Worm (Caenorhabditis elegans) whole organism, L1 larva: ENCODE results near the gene ugt-30.

Experiments used
- C04F5.9 ChIP-seq: sonication (generic microtip); optimal IDR thresholded peaks from 2 replicates; lab custom pipeline; 2016; ENCODE audit warnings: missing genetic modification characterization, missing compliant biosample characterization
- aly-2 ChIP-seq: fragments of 150-350 bp; optimal IDR thresholded peaks from 2 replicates; lab custom pipeline; 2014; ENCODE audit warnings: missing biosample characterization, missing genetic modification characterization
- ama-1 ChIP-seq: fragments of 150-350 bp; optimal IDR thresholded peaks from 2 replicates; lab custom pipeline; 2014
- blmp-1 ChIP-seq: fragments of 150-350 bp; optimal IDR thresholded peaks from 2 replicates; lab custom pipeline; 2014; ENCODE audit warnings: missing biosample characterization, missing genetic modification characterization
- ceh-63 ChIP-seq: fragments of 200-800 bp; sonication (Bioruptor generic); optimal IDR thresholded peaks from 2 replicates; lab custom pipeline; 2018; ENCODE audit warnings: mild to moderate bottlenecking, missing genetic modification characterization, missing compliant biosample characterization
- ceh-82 ChIP-seq, 3 experiments: fragments of 150-350 bp in 1 of 3; sonication (generic microtip) in 2 of 3; optimal IDR thresholded peaks; 2 replicates each; lab custom pipeline; 2014 to 2017; ENCODE audit warnings: missing biosample characterization in 3 of 3, missing genetic modification characterization in 3 of 3
- ceh-88 ChIP-seq: fragments of 200-800 bp; sonication (Bioruptor generic); IDR thresholded peaks from 2 replicates; pipeline ENCODE4 v1.3.6; 2022; ENCODE audit warnings: missing genetic modification characterization, missing compliant biosample characterization
- ces-1 ChIP-seq: fragments of 150-350 bp; optimal IDR thresholded peaks from 2 replicates; lab custom pipeline; 2014; ENCODE audit warnings: missing biosample characterization, missing genetic modification reagents, missing genetic modification characterization
- dsc-1 ChIP-seq: sonication (generic microtip); optimal IDR thresholded peaks from 2 replicates; lab custom pipeline; 2016; ENCODE audit warnings: mild to moderate bottlenecking, missing genetic modification characterization, missing compliant biosample characterization
- efl-1 ChIP-seq, 4 experiments: fragments of 150-350 bp; optimal IDR thresholded peaks in 3 of 4; peaks in 1 of 4; 1 replicate in 1 of 4; 2 replicates in 3 of 4; lab custom pipeline; 2014; ENCODE audit warnings: missing biosample characterization in 2 of 4, missing genetic modification characterization in 2 of 4, missing genetic modification reagents in 2 of 4
- efl-3 ChIP-seq: fragments of 200-800 bp; sonication (Bioruptor generic); optimal IDR thresholded peaks from 2 replicates; lab custom pipeline; 2018; ENCODE audit warnings: mild to moderate bottlenecking, missing genetic modification characterization, missing compliant biosample characterization
- elt-2 ChIP-seq: sonication (generic microtip); optimal IDR thresholded peaks from 2 replicates; lab custom pipeline; 2016; ENCODE audit warnings: missing genetic modification characterization, mild to moderate bottlenecking, inconsistent platforms, missing compliant biosample characterization, missing genetic modification reagents
- elt-3 ChIP-seq, 6 experiments: fragments of 150-350 bp in 1 of 6; sonication (generic microtip); optimal IDR thresholded peaks; 2 replicates each; lab custom pipeline; 2017 to 2018; ENCODE audit warnings: missing biosample characterization in 6 of 6, missing genetic modification characterization in 6 of 6, inconsistent platforms in 1 of 6
- fkh-4 ChIP-seq: sonication (generic microtip); optimal IDR thresholded peaks from 2 replicates; lab custom pipeline; 2016; ENCODE audit warnings: missing compliant biosample characterization, missing genetic modification characterization, borderline replicate concordance
- fkh-8 ChIP-seq: sonication (generic microtip); optimal IDR thresholded peaks from 2 replicates; lab custom pipeline; 2016; ENCODE audit warnings: mild to moderate bottlenecking, missing genetic modification characterization, missing compliant biosample characterization
- fos-1 ChIP-seq: fragments of 150-350 bp; optimal IDR thresholded peaks from 2 replicates; lab custom pipeline; 2014; ENCODE audit warnings: missing biosample characterization, missing genetic modification characterization
- grh-1 ChIP-seq: fragments of 200-800 bp; sonication (Bioruptor generic); IDR thresholded peaks from 2 replicates; pipeline ENCODE4 v1.3.6; 2022; ENCODE audit warnings: missing genetic modification reagents, missing genetic modification characterization, missing compliant biosample characterization
- hpl-2 ChIP-seq: fragments of 150-350 bp; optimal IDR thresholded peaks from 2 replicates; lab custom pipeline; 2014; ENCODE audit warnings: missing biosample characterization, missing genetic modification reagents, missing genetic modification characterization
- irx-1 ChIP-seq: sonication (generic microtip); optimal IDR thresholded peaks from 2 replicates; lab custom pipeline; 2016; ENCODE audit warnings: missing genetic modification characterization, missing compliant biosample characterization
- isw-1 ChIP-seq: fragments of 200-800 bp; sonication (Bioruptor generic); IDR thresholded peaks from 2 replicates; pipeline ENCODE4 v1.3.6; 2022; ENCODE audit warnings: missing genetic modification characterization, missing compliant biosample characterization
- jun-1 ChIP-seq: fragments of 150-350 bp; optimal IDR thresholded peaks from 2 replicates; lab custom pipeline; 2014; ENCODE audit warnings: missing biosample characterization, missing genetic modification reagents, missing genetic modification characterization
- lin-15B ChIP-seq: fragments of 150-350 bp; sonication (generic microtip); optimal IDR thresholded peaks from 3 replicates; lab custom pipeline; 2014; ENCODE audit warnings: missing biosample characterization, missing genetic modification characterization
- lir-3 ChIP-seq: sonication (generic microtip); optimal IDR thresholded peaks from 2 replicates; lab custom pipeline; 2016; ENCODE audit warnings: mild to moderate bottlenecking, missing genetic modification characterization, moderate library complexity, missing compliant biosample characterization; ENCODE audit not compliant: poor library complexity
- lsy-2 ChIP-seq, 2 experiments: fragments of 150-350 bp; optimal IDR thresholded peaks; 2 replicates each; lab custom pipeline; 2014; ENCODE audit warnings: missing biosample characterization in 2 of 2, missing genetic modification characterization in 2 of 2
- mab-9 ChIP-seq: fragments of 200-800 bp; sonication (Bioruptor generic); IDR thresholded peaks from 2 replicates; pipeline ENCODE4 v1.3.6; 2022; ENCODE audit warnings: missing genetic modification reagents, missing genetic modification characterization, missing compliant biosample characterization
- mep-1 ChIP-seq: fragments of 150-350 bp; optimal IDR thresholded peaks from 2 replicates; lab custom pipeline; 2014; ENCODE audit warnings: missing biosample characterization, missing genetic modification characterization
- nhr-19 ChIP-seq: fragments of 200-800 bp; sonication (Bioruptor generic); conservative IDR thresholded peaks from 2 replicates; pipeline ENCODE4 v1.3.6; 2022; ENCODE audit warnings: missing genetic modification characterization, missing compliant biosample characterization
- nhr-20 ChIP-seq: sonication (generic microtip); optimal IDR thresholded peaks from 2 replicates; lab custom pipeline; 2016; ENCODE audit warnings: mild to moderate bottlenecking, missing genetic modification characterization, missing compliant biosample characterization
- nhr-237 ChIP-seq: fragments of 150-350 bp; optimal IDR thresholded peaks from 2 replicates; lab custom pipeline; 2014; ENCODE audit warnings: missing biosample characterization, missing genetic modification characterization
- nhr-28 ChIP-seq: fragments of 150-350 bp; optimal IDR thresholded peaks from 2 replicates; lab custom pipeline; 2014; ENCODE audit warnings: missing biosample characterization, missing genetic modification characterization
- nhr-71 ChIP-seq: sonication (generic microtip); optimal IDR thresholded peaks from 2 replicates; lab custom pipeline; 2016; ENCODE audit warnings: mild to moderate bottlenecking, missing genetic modification characterization, moderate library complexity, missing compliant biosample characterization
- nhr-85 ChIP-seq: sonication (generic microtip); peaks from one replicate; lab custom pipeline; 2016; ENCODE audit warnings: missing genetic modification characterization, inconsistent platforms, missing compliant biosample characterization
- nhr-90 ChIP-seq: sonication (generic microtip); optimal IDR thresholded peaks from 2 replicates; lab custom pipeline; 2016; ENCODE audit warnings: mild to moderate bottlenecking, missing genetic modification characterization, missing compliant biosample characterization; ENCODE audit not compliant: poor library complexity
- pag-3 ChIP-seq: sonication (generic microtip); optimal IDR thresholded peaks from 2 replicates; lab custom pipeline; 2017; ENCODE audit warnings: missing genetic modification characterization, mild to moderate bottlenecking, missing compliant biosample characterization, antibody characterized with exemption, borderline replicate concordance; ENCODE audit not compliant: insufficient read depth
- pax-3 ChIP-seq: fragments of 200-800 bp; sonication (Bioruptor generic); optimal IDR thresholded peaks from 2 replicates; lab custom pipeline; 2018; ENCODE audit warnings: mild to moderate bottlenecking, missing genetic modification characterization, moderate library complexity, missing compliant biosample characterization
- rnt-1 ChIP-seq: sonication (generic microtip); optimal IDR thresholded peaks from 2 replicates; lab custom pipeline; 2016; ENCODE audit warnings: mild to moderate bottlenecking, missing genetic modification characterization, moderate library complexity, missing compliant biosample characterization
- snu-23 ChIP-seq: sonication (generic microtip); optimal IDR thresholded peaks from 2 replicates; lab custom pipeline; 2016; ENCODE audit warnings: missing genetic modification characterization, missing compliant biosample characterization
- sox-4 ChIP-seq: sonication (generic microtip); optimal IDR thresholded peaks from 2 replicates; lab custom pipeline; 2016; ENCODE audit warnings: missing genetic modification characterization, missing compliant biosample characterization
- sptf-1 ChIP-seq: fragments of 150-350 bp; optimal IDR thresholded peaks from 2 replicates; lab custom pipeline; 2014; ENCODE audit warnings: missing biosample characterization, missing genetic modification characterization
- sup-37 ChIP-seq: fragments of 200-800 bp; sonication (Bioruptor generic); optimal IDR thresholded peaks from 2 replicates; lab custom pipeline; 2018; ENCODE audit warnings: mild to moderate bottlenecking, missing genetic modification characterization, missing compliant biosample characterization
- swsn-7 ChIP-seq: sonication (generic microtip); optimal IDR thresholded peaks from 2 replicates; lab custom pipeline; 2016; ENCODE audit warnings: missing genetic modification characterization, missing compliant biosample characterization
- tbx-2 ChIP-seq: sonication (generic microtip); optimal IDR thresholded peaks from 2 replicates; lab custom pipeline; 2016; ENCODE audit warnings: missing genetic modification characterization, missing compliant biosample characterization
- unc-130 ChIP-seq: fragments of 150-350 bp; optimal IDR thresholded peaks from 2 replicates; lab custom pipeline; 2017; ENCODE audit warnings: missing biosample characterization, missing genetic modification characterization, inconsistent platforms
- unc-62 ChIP-seq: fragments of 150-350 bp; optimal IDR thresholded peaks from 2 replicates; lab custom pipeline; 2014; ENCODE audit warnings: missing biosample characterization, missing genetic modification reagents, missing genetic modification characterization
- unc-86 ChIP-seq: sonication (generic microtip); optimal IDR thresholded peaks from 2 replicates; lab custom pipeline; 2016; ENCODE audit warnings: missing genetic modification characterization, missing compliant biosample characterization
- zip-4 ChIP-seq: fragments of 200-800 bp; sonication (Bioruptor generic); optimal IDR thresholded peaks from 2 replicates; lab custom pipeline; 2018; ENCODE audit warnings: mild to moderate bottlenecking, missing genetic modification characterization, moderate library complexity, missing compliant biosample characterization

ugt-30 gene

DNA sequence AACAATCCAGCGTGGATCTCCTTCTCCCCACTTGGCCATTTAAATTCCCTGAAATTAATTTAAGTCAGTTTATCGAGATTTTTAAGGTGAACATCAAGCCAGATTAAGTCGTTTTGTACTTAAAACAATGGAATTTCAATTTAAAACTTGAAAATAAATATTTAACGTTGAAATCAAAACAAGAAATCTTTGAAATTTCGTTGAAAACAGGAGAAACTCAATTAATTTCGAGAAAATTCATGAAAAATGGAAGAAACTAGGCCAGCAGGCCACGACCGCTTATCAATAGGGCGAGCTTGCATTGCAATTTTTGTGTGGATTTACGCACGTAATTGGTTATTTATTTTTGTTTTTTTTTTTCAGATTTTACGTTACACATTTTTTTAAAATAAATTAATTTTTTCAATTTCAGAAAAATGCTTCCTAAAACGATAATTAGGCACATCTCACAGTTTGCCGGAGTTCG lies 39.7 kb downstream of the ugt-30 start, which contains the start of the genes ahsa-1 and C01G10.7 (continued):
- TF ChIP-seq nhr-237 (tag; lab: Kevin White, UChicago) (peak; percentile 77), irx-1 (peak; percentile 92), zip-4 (GFP tag; lab: Kevin White, UChicago) (peak; percentile 33), pag-3 (tag; lab: Kevin White, UChicago) (no peak), rnt-1 (tag; lab: Kevin White, UChicago) (peak; percentile 99)

- TF ChIP-seq hpl-2 (GFP tag; lab: Kevin White, UChicago) (no peak), lsy-2 (tag; optimal IDR thresholded peaks at IDR 0.05; lab: Kevin White, UChicago) (peak in 1 of 2 experiments; percentile 19), nhr-20 (tag; lab: Kevin White, UChicago) (peak; percentile 6), unc-86 (tag; lab: Kevin White, UChicago) (no peak), aly-2 (tag; lab: Kevin White, UChicago) (peak; percentile 84), fkh-4 (no peak), ceh-63 (peak; percentile 48), efl-1 (optimal IDR thresholded peaks at IDR 0.05; lab: Kevin White, UChicago) (no peak), efl-1 (GFP tag; optimal IDR thresholded peaks at IDR 0.05 in 1 of 2; lab: Kevin White, UChicago) (peak in 1 of 2 experiments; percentile 81), rnt-1 (tag; lab: Kevin White, UChicago) (peak; percentile 18), nhr-19 (GFP tag; lab: Robert Waterston, UW) (peak; percentile 16; the same call in 1 of the 2 replicates), sptf-1 (tag; lab: Kevin White, UChicago) (no peak), ceh-88 (GFP tag; lab: Robert Waterston, UW) (no peak), nhr-71 (tag; lab: Kevin White, UChicago) (peak; percentile 44), pax-3 (tag; lab: Kevin White, UChicago) (peak; percentile 30), snu-23 (peak; percentile 19), ama-1 (lab: Kevin White, UChicago) (peak; percentile 93)
These were observed 41.4 kb downstream of the ugt-30 start for ce11 chrV:15083659-15084058.

DNA sequence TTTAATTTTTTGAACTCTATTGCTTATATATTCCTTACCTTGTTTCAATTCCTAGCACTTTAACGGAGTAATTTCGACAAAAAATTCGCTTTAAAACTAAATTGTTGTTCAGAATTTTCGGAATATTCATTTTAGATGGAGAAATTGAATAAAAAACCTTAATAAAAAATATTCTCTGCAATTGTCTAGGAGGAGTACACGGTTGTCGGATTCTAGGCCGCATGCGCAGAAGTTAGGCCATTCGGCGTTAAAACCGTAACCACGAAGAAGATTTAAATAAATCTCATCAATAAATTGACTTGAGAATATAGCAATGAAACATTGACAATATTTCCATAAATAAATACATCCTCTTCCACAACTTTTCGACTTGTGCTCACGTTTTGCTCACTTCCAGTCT lies 42.8 kb downstream of the ugt-30 start, which contains the start of the genes C01G10.10 and C01G10.9:
Gene C01G10.10, minus strand, starts transcription at position 151 of the 400 bp plus-strand sequence.
Gene C01G10.9, plus strand, starts transcription at position 240 of the 400 bp plus-strand sequence.
- TF ChIP-seq nhr-28 (no peak), fos-1 (tag; lab: Kevin White, UChicago) (no peak), pax-3 (tag; lab: Kevin White, UChicago) (peak; percentile 96), nhr-90 (tag; lab: Kevin White, UChicago) (peak; percentile 92), ces-1 (no peak), grh-1 (GFP tag; lab: Robert Waterston, UW) (0 out of 2 replicates have a peak, but pooled peaks have one; percentile 34), lir-3 (peak; percentile 96), sup-37 (no peak), snu-23 (peak; percentile 86), mab-9 (GFP tag; lab: Robert Waterston, UW) (peak; percentile 78; the same call in 1 of the 2 replicates), rnt-1 (tag; lab: Kevin White, UChicago) (peak; percentile 97), elt-2 (tag; lab: Kevin White, UChicago) (peak; percentile 67), C04F5.9 (tag; lab: Kevin White, UChicago) (peak; percentile 83), lin-15B (tag; lab: Kevin White, UChicago) (no peak), sox-4 (tag; lab: Kevin White, UChicago) (peak; percentile 90), tbx-2 (peak; percentile 87), fkh-8 (peak; percentile 53), unc-130 (tag; lab: Kevin White, UChicago) (peak; percentile 34), swsn-7 (peak; percentile 83), zip-4 (GFP tag; lab: Kevin White, UChicago) (peak; percentile 20), jun-1 (tag; lab: Kevin White, UChicago) (peak; percentile 29), unc-62 (no peak), mep-1 (tag; lab: Kevin White, UChicago) (peak; percentile 79), nhr-85 (tag; lab: Kevin White, UChicago) (peak; percentile 93), blmp-1 (tag; lab: Kevin White, UChicago) (peak; percentile 51), dsc-1 (peak; percentile 90), ceh-82 (tag; optimal IDR thresholded peaks at IDR 0.05; lab: Kevin White, UChicago) (peak; percentile 28 to 32 (median 30)), nhr-19 (GFP tag; lab: Robert Waterston, UW) (peak; percentile 73), efl-3 (GFP tag; lab: Kevin White, UChicago) (peak; percentile 54), unc-86 (tag; lab: Kevin White, UChicago) (peak; percentile 46), irx-1 (peak; percentile 93), elt-3 (tag; optimal IDR thresholded peaks at IDR 0.05; lab: Kevin White, UChicago) (peak in 1 of 6 experiments; percentile 60), hpl-2 (GFP tag; lab: Kevin White, UChicago) (no peak), isw-1 (GFP tag; lab: Robert Waterston, UW) (peak; percentile 46; the same call in 1 of the 2 replicates), nhr-71 (tag; lab: Kevin White, UChicago) (peak; percentile 87)
